Worm (Caenorhabditis elegans) whole organism, late embryonic: ENCODE measurements around the gene F18E9.3.

Experiments used
- C08G9.2 ChIP-seq: sonication (generic microtip); optimal IDR thresholded peaks from 2 replicates; lab custom pipeline; 2016; ENCODE audit warnings: mild to moderate bottlenecking, missing genetic modification characterization, moderate library complexity, missing compliant biosample characterization
- C38D4.7 ChIP-seq: fragments of 200-800 bp; sonication (Bioruptor generic); optimal IDR thresholded peaks from 2 replicates; lab custom pipeline; 2018; ENCODE audit warnings: mild to moderate bottlenecking, missing genetic modification characterization, moderate library complexity, missing compliant biosample characterization
- T23F11.4 ChIP-seq: fragments of 200-800 bp; sonication (Bioruptor generic); optimal IDR thresholded peaks from 2 replicates; lab custom pipeline; 2018; ENCODE audit warnings: mild to moderate bottlenecking, missing genetic modification characterization, missing compliant biosample characterization
- Y22D7AL.16 ChIP-seq: sonication (generic microtip); optimal IDR thresholded peaks from 2 replicates; lab custom pipeline; 2016; ENCODE audit warnings: missing genetic modification characterization, missing compliant biosample characterization
- ahr-1 ChIP-seq: sonication (generic microtip); optimal IDR thresholded peaks from 2 replicates; lab custom pipeline; 2016; ENCODE audit warnings: missing genetic modification characterization, missing compliant biosample characterization
- ama-1 ChIP-seq: fragments of 150-350 bp; optimal IDR thresholded peaks from 2 replicates; lab custom pipeline; 2014
- ceh-19 ChIP-seq: fragments of 200-800 bp; sonication (Bioruptor generic); optimal IDR thresholded peaks from 2 replicates; lab custom pipeline; 2018; ENCODE audit warnings: mild to moderate bottlenecking, missing genetic modification characterization, missing compliant biosample characterization
- ceh-2 ChIP-seq: sonication (generic microtip); optimal IDR thresholded peaks from 2 replicates; lab custom pipeline; 2016; ENCODE audit warnings: missing genotype, missing genetic modification characterization, missing compliant biosample characterization
- ceh-22 ChIP-seq: sonication (generic microtip); optimal IDR thresholded peaks from 2 replicates; lab custom pipeline; 2017; ENCODE audit warnings: missing biosample characterization, missing genetic modification characterization
- ceh-24 ChIP-seq: sonication (generic microtip); optimal IDR thresholded peaks from 2 replicates; lab custom pipeline; 2016; ENCODE audit warnings: mild to moderate bottlenecking, missing genetic modification characterization, missing compliant biosample characterization
- ceh-31 ChIP-seq: sonication (generic microtip); optimal IDR thresholded peaks from 2 replicates; lab custom pipeline; 2016; ENCODE audit warnings: missing genetic modification characterization, missing compliant biosample characterization
- ceh-34 ChIP-seq: sonication (generic microtip); optimal IDR thresholded peaks from 2 replicates; lab custom pipeline; 2016; ENCODE audit warnings: mild to moderate bottlenecking, missing genetic modification characterization, missing compliant biosample characterization
- ceh-45 ChIP-seq: fragments of 200-800 bp; sonication (Bioruptor generic); IDR thresholded peaks from 2 replicates; pipeline ENCODE4 v1.3.6; 2022; ENCODE audit warnings: missing genetic modification reagents, missing genetic modification characterization, missing compliant biosample characterization
- ceh-48 ChIP-seq: sonication (generic microtip); optimal IDR thresholded peaks from 2 replicates; lab custom pipeline; 2016; ENCODE audit warnings: missing genetic modification characterization, inconsistent platforms, missing compliant biosample characterization
- ceh-6 ChIP-seq: fragments of 200-800 bp; sonication (Bioruptor generic); optimal IDR thresholded peaks from 2 replicates; lab custom pipeline; 2018; ENCODE audit warnings: mild to moderate bottlenecking, missing genetic modification characterization, missing compliant biosample characterization
- che-1 ChIP-seq: sonication (generic microtip); optimal IDR thresholded peaks from 2 replicates; lab custom pipeline; 2016; ENCODE audit warnings: mild to moderate bottlenecking, missing genetic modification characterization, missing compliant biosample characterization
- dve-1 ChIP-seq: sonication (generic microtip); optimal IDR thresholded peaks from 2 replicates; lab custom pipeline; 2017; ENCODE audit warnings: antibody characterized with exemption, mild to moderate bottlenecking, missing genetic modification characterization, missing compliant biosample characterization
- elt-2 ChIP-seq: sonication (generic microtip); optimal IDR thresholded peaks from 2 replicates; lab custom pipeline; 2016; ENCODE audit warnings: missing genetic modification reagents, missing genetic modification characterization, missing compliant biosample characterization
- elt-4 ChIP-seq: sonication (generic microtip); optimal IDR thresholded peaks from 2 replicates; lab custom pipeline; 2016; ENCODE audit warnings: missing genetic modification characterization, missing compliant biosample characterization
- ets-4 ChIP-seq: sonication (generic microtip); optimal IDR thresholded peaks from 2 replicates; lab custom pipeline; 2016; ENCODE audit warnings: missing genetic modification characterization, missing compliant biosample characterization
- eyg-1 ChIP-seq: sonication (generic microtip); optimal IDR thresholded peaks from 2 replicates; lab custom pipeline; 2016; ENCODE audit warnings: missing genotype, missing genetic modification characterization, missing compliant biosample characterization
- fax-1 ChIP-seq: sonication (generic microtip); optimal IDR thresholded peaks from 2 replicates; lab custom pipeline; 2016; ENCODE audit warnings: missing genotype, missing genetic modification characterization, missing compliant biosample characterization
- fkh-6 ChIP-seq: sonication (generic microtip); optimal IDR thresholded peaks from 2 replicates; lab custom pipeline; 2016; ENCODE audit warnings: missing genetic modification characterization, missing compliant biosample characterization
- gmeb-2 ChIP-seq: sonication (generic microtip); optimal IDR thresholded peaks from 2 replicates; lab custom pipeline; 2016; ENCODE audit warnings: missing genetic modification characterization, inconsistent platforms, missing compliant biosample characterization
- hlh-13 ChIP-seq: fragments of 200-800 bp; sonication (Bioruptor generic); optimal IDR thresholded peaks from 2 replicates; lab custom pipeline; 2018; ENCODE audit warnings: mild to moderate bottlenecking, missing genetic modification characterization, missing compliant biosample characterization
- hlh-15 ChIP-seq: sonication (generic microtip); optimal IDR thresholded peaks from 2 replicates; lab custom pipeline; 2016; ENCODE audit warnings: missing genetic modification characterization, missing compliant biosample characterization
- hlh-6 ChIP-seq: sonication (generic microtip); optimal IDR thresholded peaks from 2 replicates; lab custom pipeline; 2016; ENCODE audit warnings: missing genotype, missing genetic modification characterization, missing compliant biosample characterization
- lin-11 ChIP-seq: fragments of 200-800 bp; sonication (Bioruptor generic); optimal IDR thresholded peaks from 2 replicates; lab custom pipeline; 2018; ENCODE audit warnings: mild to moderate bottlenecking, missing genetic modification characterization, missing compliant biosample characterization
- mec-3 ChIP-seq: sonication (generic microtip); optimal IDR thresholded peaks from 2 replicates; lab custom pipeline; 2016; ENCODE audit warnings: borderline replicate concordance, missing genetic modification characterization, missing compliant biosample characterization
- nhr-232 ChIP-seq: sonication (generic microtip); optimal IDR thresholded peaks from 2 replicates; lab custom pipeline; 2016; ENCODE audit warnings: missing genetic modification characterization, missing compliant biosample characterization
- npax-4 ChIP-seq: sonication (generic microtip); optimal IDR thresholded peaks from 2 replicates; lab custom pipeline; 2016; ENCODE audit warnings: missing genetic modification characterization, missing compliant biosample characterization
- odd-2 ChIP-seq: sonication (generic microtip); optimal IDR thresholded peaks from 2 replicates; lab custom pipeline; 2017; ENCODE audit warnings: antibody characterized with exemption, mild to moderate bottlenecking, missing genetic modification characterization, missing compliant biosample characterization
- pag-3 ChIP-seq: sonication (generic microtip); optimal IDR thresholded peaks from 2 replicates; lab custom pipeline; 2016; ENCODE audit warnings: missing compliant biosample characterization, missing genetic modification characterization, borderline replicate concordance
- pax-1 ChIP-seq: fragments of 150-350 bp; optimal IDR thresholded peaks from 2 replicates; lab custom pipeline; 2014; ENCODE audit warnings: missing biosample characterization, missing genetic modification characterization
- pha-2 ChIP-seq: sonication (generic microtip); optimal IDR thresholded peaks from 2 replicates; lab custom pipeline; 2017; ENCODE audit warnings: mild to moderate bottlenecking, missing genetic modification characterization, missing compliant biosample characterization
- pha-4 ChIP-seq: fragments of 150-350 bp; optimal IDR thresholded peaks from 2 replicates; lab custom pipeline; 2018; ENCODE audit warnings: missing biosample characterization, missing genetic modification reagents, missing genetic modification characterization
- pqm-1 ChIP-seq: sonication (generic microtip); optimal IDR thresholded peaks from 2 replicates; lab custom pipeline; 2016; ENCODE audit warnings: missing genetic modification characterization, missing compliant biosample characterization
- rnt-1 ChIP-seq: sonication (generic microtip); optimal IDR thresholded peaks from 2 replicates; lab custom pipeline; 2016; ENCODE audit warnings: missing genetic modification characterization, missing compliant biosample characterization
- sdc-2 ChIP-seq: sonication (generic microtip); optimal IDR thresholded peaks from 2 replicates; lab custom pipeline; 2016; ENCODE audit warnings: missing genotype, missing genetic modification characterization, missing compliant biosample characterization
- sox-4 ChIP-seq: sonication (generic microtip); optimal IDR thresholded peaks from 2 replicates; lab custom pipeline; 2017; ENCODE audit warnings: mild to moderate bottlenecking, missing genetic modification characterization, inconsistent platforms, missing compliant biosample characterization
- syd-9 ChIP-seq: sonication (generic microtip); optimal IDR thresholded peaks from 2 replicates; lab custom pipeline; 2016; ENCODE audit warnings: mild to moderate bottlenecking, missing genetic modification characterization, moderate library complexity, missing compliant biosample characterization
- unc-3 ChIP-seq, 2 experiments: fragments of 200-800 bp in 1 of 2; sonication (Bioruptor generic) in 1 of 2; sonication (generic microtip) in 1 of 2; conservative IDR thresholded peaks in 1 of 2; optimal IDR thresholded peaks in 1 of 2; 2 replicates each; pipeline versions ENCODE4 v1.3.6 to Lab custom; 2016 to 2022; ENCODE audit warnings: missing compliant biosample characterization in 2 of 2, missing genetic modification characterization in 2 of 2, missing genetic modification reagents in 1 of 2
- unc-42 ChIP-seq: sonication (generic microtip); optimal IDR thresholded peaks from 2 replicates; lab custom pipeline; 2016; ENCODE audit warnings: missing genotype, missing genetic modification characterization, missing compliant biosample characterization
- unc-86 ChIP-seq: sonication (generic microtip); optimal IDR thresholded peaks from 2 replicates; lab custom pipeline; 2016; ENCODE audit warnings: missing genetic modification characterization, missing compliant biosample characterization
- zip-5 ChIP-seq: sonication (generic microtip); optimal IDR thresholded peaks from 2 replicates; lab custom pipeline; 2016; ENCODE audit warnings: missing genetic modification characterization, missing compliant biosample characterization

F18E9.3 gene

ce11 chrX:8563663-8564450, 22.1 kb upstream of the F18E9.3 start:
- no peak for TF ChIP-seq unc-86 (tag; lab: Kevin White, UChicago)
- TF ChIP-seq eyg-1 = no peak
- TF ChIP-seq ceh-19 (GFP tag; lab: Kevin White, UChicago) = no peak

- TF ChIP-seq ceh-48 (tag; lab: Kevin White, UChicago) = no peak
- TF ChIP-seq C38D4.7 (GFP tag; lab: Kevin White, UChicago) = no peak
- TF ChIP-seq unc-86 (tag; lab: Kevin White, UChicago) = no peak
- no peak for TF ChIP-seq T23F11.4 (GFP tag; lab: Kevin White, UChicago)
- TF ChIP-seq fax-1 (tag; lab: Kevin White, UChicago) = no peak
- TF ChIP-seq pag-3 (tag; lab: Kevin White, UChicago) = no peak
- TF ChIP-seq dve-1 (tag; lab: Kevin White, UChicago) = peak; percentile 9
- peak; percentile 37 for TF ChIP-seq pax-1
- no peak for TF ChIP-seq hlh-6 (tag; lab: Kevin White, UChicago)
- TF ChIP-seq elt-2 = no peak
- TF ChIP-seq ceh-6 (GFP tag; lab: Kevin White, UChicago) = no peak
- TF ChIP-seq, all 69 proteins: peak for 2
Observed at ce11 chrX:8564451-8564795, 21.5 kb upstream of the F18E9.3 start.

- TF ChIP-seq fax-1 (tag; lab: Kevin White, UChicago) (no peak), ama-1 (lab: Kevin White, UChicago) (no peak), dve-1 (tag; lab: Kevin White, UChicago) (no peak), ceh-31 (tag; lab: Kevin White, UChicago) (peak; percentile 71), ceh-34 (tag; lab: Kevin White, UChicago) (peak; percentile 45), ceh-6 (GFP tag; lab: Kevin White, UChicago) (no peak), gmeb-2 (tag; lab: Kevin White, UChicago) (no peak), hlh-13 (GFP tag; lab: Kevin White, UChicago) (no peak), sdc-2 (tag; lab: Kevin White, UChicago) (no peak), rnt-1 (tag; lab: Kevin White, UChicago) (peak; percentile 32), mec-3 (no peak), Y22D7AL.16 (tag; lab: Kevin White, UChicago) (no peak), zip-5 (tag; lab: Kevin White, UChicago) (no peak), C38D4.7 (GFP tag; lab: Kevin White, UChicago) (no peak), pqm-1 (tag; lab: Kevin White, UChicago) (no peak), elt-2 (no peak), npax-4 (tag; lab: Kevin White, UChicago) (no peak), nhr-232 (tag; lab: Kevin White, UChicago) (no peak), ceh-24 (tag; lab: Kevin White, UChicago) (no peak), fkh-6 (tag; lab: Kevin White, UChicago) (no peak), lin-11 (tag; lab: Kevin White, UChicago) (no peak), pha-2 (tag; lab: Kevin White, UChicago) (no peak), unc-86 (tag; lab: Kevin White, UChicago) (no peak), ahr-1 (no peak), ceh-19 (GFP tag; lab: Kevin White, UChicago) (peak; percentile 39), sox-4 (no peak), hlh-15 (tag; lab: Kevin White, UChicago) (no peak), ets-4 (no peak), ceh-22 (no peak), syd-9 (tag; lab: Kevin White, UChicago) (no peak), odd-2 (tag; lab: Kevin White, UChicago) (no peak), che-1 (no peak), unc-3 (GFP tag; conservative IDR thresholded peaks at IDR 0.05; lab: Robert Waterston, UW) (no peak), unc-3 (tag; optimal IDR thresholded peaks at IDR 0.05; lab: Kevin White, UChicago) (no peak), pha-4 (tag; lab: Kevin White, UChicago) (no peak), ceh-2 (tag; lab: Kevin White, UChicago) (no peak), elt-4 (tag; lab: Kevin White, UChicago) (no peak), unc-42 (tag; lab: Kevin White, UChicago) (no peak), ceh-48 (tag; lab: Kevin White, UChicago) (no peak), hlh-6 (tag; lab: Kevin White, UChicago) (peak; percentile 47), C08G9.2 (tag; lab: Kevin White, UChicago) (no peak), ceh-45 (GFP tag; lab: Robert Waterston, UW) (no peak), pax-1 (no peak)
Observed at ce11 chrX:8565810-8566416, 20.0 kb upstream of the F18E9.3 start.
